Fruit fly (Drosophila melanogaster) whole organism: Measurements from ENCODE around the gene mol.

Experiments used
- CG8478 ChIP-seq: fragments of >200 bp; optimal IDR thresholded peaks from 2 replicates; lab custom pipeline; 2018; ENCODE audit warnings: inconsistent platforms
- Dll ChIP-seq: fragments of >200 bp; optimal IDR thresholded peaks from 2 replicates; lab custom pipeline; 2017
- EcR ChIP-seq, 2 experiments: fragments of >200 bp; optimal IDR thresholded peaks; 2 replicates each; lab custom pipeline; 2017; ENCODE audit warnings: missing biosample characterization in 2 of 2, missing genetic modification characterization in 2 of 2, missing genetic modification reagents in 2 of 2
- pan ChIP-seq: fragments of >200 bp; optimal IDR thresholded peaks from 2 replicates; lab custom pipeline; 2017
- psq ChIP-seq: fragments of >200 bp; optimal IDR thresholded peaks from 2 replicates; lab custom pipeline; 2017
- usp ChIP-seq: fragments of >200 bp; optimal IDR thresholded peaks from 2 replicates; lab custom pipeline; 2017; ENCODE audit warnings: missing biosample characterization, missing genetic modification characterization, mixed read lengths

Gene mol

dm6 chr2L:15007331-15007863 is 10.0 kb upstream of the mol start, which contains the start of the genes Ankrd49 and NC2beta:
TSS of gene Ankrd49 (minus strand) at chr2L:15007431.
TSS of gene NC2beta (plus strand) at chr2L:15007813.
- no peak for TF ChIP-seq pan (lab: Kevin White, UChicago)

dm6 chr2L:15005505-15005904 is 8.1 kb upstream of the mol start, which contains the start of gene DCTN5-p25:
TSS of gene DCTN5-p25 (plus strand) at chr2L:15005733.
- TF ChIP-seq psq (lab: Kevin White, UChicago) (no peak), EcR (GFP tag; optimal IDR thresholded peaks at IDR 0.05; lab: Kevin White, UChicago) (no peak), CG8478 (lab: Kevin White, UChicago) (no peak), usp (GFP tag; lab: Kevin White, UChicago) (no peak), pan (lab: Kevin White, UChicago) (no peak), Dll (lab: Kevin White, UChicago) (no peak)

dm6 chr2L:15001847-15002246 is 4.5 kb upstream of the mol start:
- TF ChIP-seq pan (lab: Kevin White, UChicago) (no peak), usp (GFP tag; lab: Kevin White, UChicago) (no peak), CG8478 (lab: Kevin White, UChicago) (no peak), Dll (lab: Kevin White, UChicago) (no peak), psq (lab: Kevin White, UChicago) (no peak), EcR (GFP tag; optimal IDR thresholded peaks at IDR 0.05; lab: Kevin White, UChicago) (no peak)

- TF ChIP-seq pan (lab: Kevin White, UChicago): no peak
- no peak for TF ChIP-seq CG8478 (lab: Kevin White, UChicago)
- TF ChIP-seq Dll (lab: Kevin White, UChicago): no peak
- TF ChIP-seq usp (GFP tag; lab: Kevin White, UChicago): no peak
These were observed 3.0 kb upstream of the mol start for dm6 chr2L:15000360-15000759.

- TF ChIP-seq EcR (GFP tag; optimal IDR thresholded peaks at IDR 0.05; lab: Kevin White, UChicago): peak in 1 of 2 experiments; percentile 3
- TF ChIP-seq Dll (lab: Kevin White, UChicago): peak; percentile 26
- no peak for TF ChIP-seq usp (GFP tag; lab: Kevin White, UChicago)
These were observed 1.5 kb downstream of the mol start for dm6 chr2L:14995594-14996463.

dm6 chr2L:14994834-14995506 is 2.4 kb downstream of the mol start:
- TF ChIP-seq pan (lab: Kevin White, UChicago): no peak
- no peak for TF ChIP-seq Dll (lab: Kevin White, UChicago)
- TF ChIP-seq EcR (GFP tag; optimal IDR thresholded peaks at IDR 0.05; lab: Kevin White, UChicago): no peak
- TF ChIP-seq psq (lab: Kevin White, UChicago): no peak
- no peak for TF ChIP-seq usp (GFP tag; lab: Kevin White, UChicago)
- TF ChIP-seq CG8478 (lab: Kevin White, UChicago): no peak

dm6 chr2L:14992889-14993288 is 4.5 kb downstream of the mol start:
- TF ChIP-seq pan (lab: Kevin White, UChicago) (no peak), Dll (lab: Kevin White, UChicago) (no peak), EcR (GFP tag; optimal IDR thresholded peaks at IDR 0.05; lab: Kevin White, UChicago) (no peak), psq (lab: Kevin White, UChicago) (no peak), CG8478 (lab: Kevin White, UChicago) (no peak), usp (GFP tag; lab: Kevin White, UChicago) (no peak)

dm6 chr2L:14972836-14973235 is 24.5 kb downstream of the mol start:
- no peak for TF ChIP-seq Dll (lab: Kevin White, UChicago)
- no peak for TF ChIP-seq pan (lab: Kevin White, UChicago)
- TF ChIP-seq psq (lab: Kevin White, UChicago): no peak
- no peak for TF ChIP-seq CG8478 (lab: Kevin White, UChicago)
- TF ChIP-seq usp (GFP tag; lab: Kevin White, UChicago): no peak
- no peak for TF ChIP-seq EcR (GFP tag; optimal IDR thresholded peaks at IDR 0.05; lab: Kevin White, UChicago)

dm6 chr2L:14972133-14972532 is 25.2 kb downstream of the mol start, which contains the start of gene side-II:
TSS of gene side-II (minus strand) at chr2L:14972300.
- TF ChIP-seq CG8478 (lab: Kevin White, UChicago) (no peak), EcR (GFP tag; optimal IDR thresholded peaks at IDR 0.05; lab: Kevin White, UChicago) (no peak), Dll (lab: Kevin White, UChicago) (no peak), psq (lab: Kevin White, UChicago) (no peak), usp (GFP tag; lab: Kevin White, UChicago) (no peak), pan (lab: Kevin White, UChicago) (no peak)
